Fruit fly (Drosophila melanogaster) whole organism, embryonic: ENCODE measurements around the gene fz.

Experiments used
- Blimp-1 ChIP-seq: fragments of 200-800 bp; sonication (Bioruptor generic); optimal IDR thresholded peaks from 3 replicates; lab custom pipeline; 2018; ENCODE audit warnings: missing biosample characterization, missing genetic modification characterization, mild to moderate bottlenecking, moderate library complexity, missing genetic modification reagents
- CG10209 ChIP-seq: fragments of 200-800 bp; sonication (Bioruptor generic); optimal IDR thresholded peaks from 3 replicates; lab custom pipeline; 2017; ENCODE audit warnings: missing biosample characterization, mild to moderate bottlenecking, missing genetic modification characterization, missing genetic modification reagents
- CG10267 ChIP-seq: fragments of 200-800 bp; sonication (Bioruptor generic); optimal IDR thresholded peaks from 2 replicates; lab custom pipeline; 2018; ENCODE audit warnings: missing biosample characterization, mild to moderate bottlenecking, missing genetic modification characterization, moderate library complexity
- CG10274 ChIP-seq: fragments of 200-800 bp; sonication (Bioruptor generic); optimal IDR thresholded peaks from 3 replicates; lab custom pipeline; 2017; ENCODE audit warnings: missing biosample characterization, mild to moderate bottlenecking, missing genetic modification characterization
- CG10321 ChIP-seq: fragments of 200-800 bp; sonication (Bioruptor generic); IDR thresholded peaks from 2 replicates; pipeline ENCODE4 v1.3.6; 2022; ENCODE audit warnings: missing biosample characterization, missing genetic modification characterization
- CG11085 ChIP-seq: fragments of 200-800 bp; sonication (Bioruptor generic); IDR thresholded peaks from 2 replicates; pipeline ENCODE4 v1.3.6; 2022; ENCODE audit warnings: missing biosample characterization, missing genetic modification characterization
- CG14667 ChIP-seq: fragments of 200-800 bp; sonication (Bioruptor generic); IDR thresholded peaks from 2 replicates; pipeline ENCODE4 v1.3.6; 2022; ENCODE audit warnings: missing biosample characterization, missing genetic modification characterization
- CG14710 ChIP-seq: fragments of 200-800 bp; sonication (Bioruptor generic); optimal IDR thresholded peaks from 3 replicates; lab custom pipeline; 2019; ENCODE audit warnings: missing biosample characterization, mild to moderate bottlenecking, missing genetic modification characterization, moderate library complexity
- CG15601 ChIP-seq: fragments of 200-800 bp; sonication (Bioruptor generic); optimal IDR thresholded peaks from 3 replicates; lab custom pipeline; 2019; ENCODE audit warnings: missing biosample characterization, mild to moderate bottlenecking, missing genetic modification characterization, moderate library complexity
- CG15696 ChIP-seq: fragments of 200-800 bp; sonication (Bioruptor generic); optimal IDR thresholded peaks from 2 replicates; lab custom pipeline; 2019; ENCODE audit warnings: missing biosample characterization, mild to moderate bottlenecking, missing genetic modification characterization, moderate library complexity
- CG1603 ChIP-seq: fragments of 200-800 bp; sonication (Bioruptor generic); optimal IDR thresholded peaks from 2 replicates; lab custom pipeline; 2019; ENCODE audit warnings: missing biosample characterization, mild to moderate bottlenecking, missing genetic modification characterization, moderate library complexity
- CG17328 ChIP-seq: fragments of 200-800 bp; sonication (Bioruptor generic); IDR thresholded peaks from 2 replicates; pipeline ENCODE4 v1.3.6; 2022; ENCODE audit warnings: missing biosample characterization, missing genetic modification characterization
- CG17568 ChIP-seq: fragments of 200-800 bp; sonication (Bioruptor generic); optimal IDR thresholded peaks from 2 replicates; lab custom pipeline; 2018; ENCODE audit warnings: missing biosample characterization, mild to moderate bottlenecking, missing genetic modification characterization, moderate library complexity
- CG2875 ChIP-seq: fragments of 200-800 bp; sonication (Bioruptor generic); optimal IDR thresholded peaks from 2 replicates; lab custom pipeline; 2017; ENCODE audit warnings: missing biosample characterization, mild to moderate bottlenecking, missing genetic modification characterization, missing genetic modification reagents
- CG31441 ChIP-seq: fragments of 200-800 bp; sonication (Bioruptor generic); IDR thresholded peaks from 2 replicates; pipeline ENCODE4 v1.3.6; 2022; ENCODE audit warnings: missing biosample characterization, missing genetic modification characterization
- CG33213 ChIP-seq: fragments of 200-800 bp; sonication (Bioruptor generic); optimal IDR thresholded peaks from 3 replicates; lab custom pipeline; 2016; ENCODE audit warnings: missing biosample characterization, missing genetic modification characterization
- CG34422 ChIP-seq: fragments of 200-800 bp; sonication (Bioruptor generic); IDR thresholded peaks from 3 replicates; pipeline ENCODE4 v1.3.6; 2022; ENCODE audit warnings: missing biosample characterization, missing genetic modification characterization
- CG42726 ChIP-seq: fragments of 200-800 bp; sonication (Bioruptor generic); IDR thresholded peaks from 2 replicates; pipeline ENCODE4 v1.3.6; 2022; ENCODE audit warnings: missing biosample characterization, missing genetic modification characterization; ENCODE audit not compliant: partially characterized antibody
- CG43689 ChIP-seq: fragments of 200-800 bp; sonication (Bioruptor generic); IDR thresholded peaks from 2 replicates; pipeline ENCODE4 v1.3.6; 2022; ENCODE audit warnings: missing biosample characterization, missing genetic modification characterization
- CG4424 ChIP-seq: fragments of 200-800 bp; sonication (Bioruptor generic); optimal IDR thresholded peaks from 3 replicates; lab custom pipeline; 2016; ENCODE audit warnings: missing biosample characterization, missing genetic modification characterization
- CG5180 ChIP-seq: fragments of 200-800 bp; sonication (Bioruptor generic); optimal IDR thresholded peaks from 3 replicates; lab custom pipeline; 2017; ENCODE audit warnings: missing biosample characterization, missing genetic modification characterization, mild to moderate bottlenecking, moderate library complexity, missing genetic modification reagents
- CG8388 ChIP-seq: fragments of 200-800 bp; sonication (Bioruptor generic); optimal IDR thresholded peaks from 2 replicates; lab custom pipeline; 2019; ENCODE audit warnings: missing biosample characterization, mild to moderate bottlenecking, missing genetic modification characterization, moderate library complexity
- Deaf1 ChIP-seq: fragments of 200-800 bp; optimal IDR thresholded peaks from 3 replicates; lab custom pipeline; 2019; ENCODE audit warnings: missing biosample characterization, mild to moderate bottlenecking, missing genetic modification characterization, moderate library complexity
- Dp ChIP-seq: fragments of 200-800 bp; sonication (Bioruptor generic); optimal IDR thresholded peaks from 2 replicates; lab custom pipeline; 2018; ENCODE audit warnings: missing biosample characterization, mild to moderate bottlenecking, missing genetic modification characterization, moderate library complexity
- Ets65A ChIP-seq: fragments of 200-800 bp; sonication (Bioruptor generic); peaks from one replicate; lab custom pipeline; 2016; ENCODE audit warnings: missing biosample characterization, missing genetic modification characterization
- Hsf ChIP-seq: fragments of 200-800 bp; sonication (Bioruptor generic); optimal IDR thresholded peaks from 3 replicates; lab custom pipeline; 2016; ENCODE audit warnings: missing biosample characterization, missing genetic modification characterization
- MBD-R2 ChIP-seq: fragments of 200-800 bp; sonication (Bioruptor generic); IDR thresholded peaks from 2 replicates; pipeline ENCODE4 v1.3.6; 2022; ENCODE audit warnings: missing biosample characterization, missing genetic modification characterization
- Max ChIP-seq: fragments of 200-800 bp; sonication (Bioruptor generic); optimal IDR thresholded peaks from 2 replicates; lab custom pipeline; 2016; ENCODE audit warnings: missing biosample characterization, mild to moderate bottlenecking, missing genetic modification characterization
- NfI ChIP-seq: fragments of 200-800 bp; sonication (Bioruptor generic); optimal IDR thresholded peaks from 3 replicates; lab custom pipeline; 2018; ENCODE audit warnings: missing biosample characterization, mild to moderate bottlenecking, missing genetic modification characterization, moderate library complexity
- Pdp1 ChIP-seq, 2 experiments: fragments of 200-800 bp; sonication (Bioruptor generic); optimal IDR thresholded peaks; 3 replicates each; lab custom pipeline; 2016; ENCODE audit warnings: missing biosample characterization in 2 of 2, missing genetic modification characterization in 2 of 2, mild to moderate bottlenecking in 1 of 2, moderate library complexity in 1 of 2
- Sry-β ChIP-seq: fragments of 200-800 bp; sonication (Bioruptor generic); optimal IDR thresholded peaks from 2 replicates; lab custom pipeline; 2018; ENCODE audit warnings: missing biosample characterization, mild to moderate bottlenecking, missing genetic modification characterization, moderate library complexity
- Ssrp ChIP-seq: fragments of 200-800 bp; sonication (Bioruptor generic); optimal IDR thresholded peaks from 2 replicates; lab custom pipeline; 2018; ENCODE audit warnings: missing biosample characterization, mild to moderate bottlenecking, missing genetic modification characterization, moderate library complexity
- Stat92E ChIP-seq, 3 experiments: fragments of >200 bp in 2 of 3; fragments of 200-800 bp in 1 of 3; sonication (Bioruptor generic) in 1 of 3; optimal IDR thresholded peaks; 2 replicates each; lab custom pipeline; 2017 to 2019; ENCODE audit warnings: missing biosample characterization in 3 of 3, missing genetic modification characterization in 3 of 3, mild to moderate bottlenecking in 1 of 3, moderate library complexity in 1 of 3
- Usf ChIP-seq: fragments of 200-800 bp; sonication (Bioruptor generic); optimal IDR thresholded peaks from 2 replicates; lab custom pipeline; 2017; ENCODE audit warnings: missing genotype, missing biosample characterization, missing genetic modification characterization
- bsh ChIP-seq, 2 experiments: fragments of 200-800 bp; sonication (Bioruptor generic); optimal IDR thresholded peaks; 2 replicates each; lab custom pipeline; 2017 to 2018; ENCODE audit warnings: mild to moderate bottlenecking in 2 of 2, missing biosample characterization in 2 of 2, missing genetic modification characterization in 2 of 2, moderate library complexity in 1 of 2
- cato ChIP-seq: fragments of 200-800 bp; sonication (Bioruptor generic); optimal IDR thresholded peaks from 2 replicates; lab custom pipeline; 2016; ENCODE audit warnings: missing biosample characterization, missing genetic modification characterization, borderline replicate concordance
- dm ChIP-seq: fragments of 200-800 bp; sonication (Bioruptor generic); optimal IDR thresholded peaks from 3 replicates; lab custom pipeline; 2016; ENCODE audit warnings: missing biosample characterization, missing genetic modification characterization
- dmrt11E ChIP-seq: fragments of 200-800 bp; sonication (Bioruptor generic); optimal IDR thresholded peaks from 3 replicates; lab custom pipeline; 2018; ENCODE audit warnings: missing biosample characterization, mild to moderate bottlenecking, missing genetic modification characterization, moderate library complexity
- eve ChIP-seq, 2 experiments: fragments of >200 bp; optimal IDR thresholded peaks; 2 replicates each; lab custom pipeline; 2017; ENCODE audit warnings: missing biosample characterization in 2 of 2, missing genetic modification characterization in 2 of 2
- grau ChIP-seq: fragments of 200-800 bp; optimal IDR thresholded peaks from 3 replicates; lab custom pipeline; 2019; ENCODE audit warnings: missing biosample characterization, mild to moderate bottlenecking, missing genetic modification characterization, moderate library complexity
- hkb ChIP-seq, 2 experiments: fragments of 200-800 bp in 1 of 2; fragments of >200 bp in 1 of 2; sonication (Bioruptor generic) in 1 of 2; IDR thresholded peaks in 1 of 2; optimal IDR thresholded peaks in 1 of 2; 2 replicates each; pipeline versions ENCODE4 v1.3.6 to Lab custom; 2017 to 2022; ENCODE audit warnings: missing biosample characterization in 1 of 2, missing genetic modification characterization in 1 of 2
- sd ChIP-seq: fragments of 200-800 bp; sonication (Bioruptor generic); optimal IDR thresholded peaks from 3 replicates; lab custom pipeline; 2018; ENCODE audit warnings: missing biosample characterization, mild to moderate bottlenecking, missing genetic modification characterization, moderate library complexity
- sima ChIP-seq: fragments of 200-800 bp; sonication (Bioruptor generic); optimal IDR thresholded peaks from 2 replicates; lab custom pipeline; 2016; ENCODE audit warnings: missing biosample characterization, missing genetic modification characterization
- slp2 ChIP-seq: fragments of 200-800 bp; sonication (Bioruptor generic); optimal IDR thresholded peaks from 2 replicates; lab custom pipeline; 2016; ENCODE audit warnings: missing biosample characterization, missing genetic modification characterization
- tgo ChIP-seq: fragments of 200-800 bp; sonication (Bioruptor generic); IDR thresholded peaks from 3 replicates; pipeline ENCODE4 v1.3.6; 2022; ENCODE audit warnings: missing biosample characterization, missing genetic modification characterization
- unpg ChIP-seq: fragments of 200-800 bp; sonication (Bioruptor generic); optimal IDR thresholded peaks from 3 replicates; lab custom pipeline; 2018; ENCODE audit warnings: missing biosample characterization, mild to moderate bottlenecking, missing genetic modification characterization, moderate library complexity
- zen ChIP-seq: fragments of 200-800 bp; sonication (Bioruptor generic); optimal IDR thresholded peaks from 3 replicates; lab custom pipeline; 2018; ENCODE audit warnings: missing biosample characterization, mild to moderate bottlenecking, missing genetic modification characterization, moderate library complexity
- zf30C ChIP-seq: fragments of 200-800 bp; sonication (Bioruptor generic); optimal IDR thresholded peaks from 3 replicates; lab custom pipeline; 2018; ENCODE audit warnings: missing biosample characterization, mild to moderate bottlenecking, missing genetic modification characterization

The fz gene

DNA sequence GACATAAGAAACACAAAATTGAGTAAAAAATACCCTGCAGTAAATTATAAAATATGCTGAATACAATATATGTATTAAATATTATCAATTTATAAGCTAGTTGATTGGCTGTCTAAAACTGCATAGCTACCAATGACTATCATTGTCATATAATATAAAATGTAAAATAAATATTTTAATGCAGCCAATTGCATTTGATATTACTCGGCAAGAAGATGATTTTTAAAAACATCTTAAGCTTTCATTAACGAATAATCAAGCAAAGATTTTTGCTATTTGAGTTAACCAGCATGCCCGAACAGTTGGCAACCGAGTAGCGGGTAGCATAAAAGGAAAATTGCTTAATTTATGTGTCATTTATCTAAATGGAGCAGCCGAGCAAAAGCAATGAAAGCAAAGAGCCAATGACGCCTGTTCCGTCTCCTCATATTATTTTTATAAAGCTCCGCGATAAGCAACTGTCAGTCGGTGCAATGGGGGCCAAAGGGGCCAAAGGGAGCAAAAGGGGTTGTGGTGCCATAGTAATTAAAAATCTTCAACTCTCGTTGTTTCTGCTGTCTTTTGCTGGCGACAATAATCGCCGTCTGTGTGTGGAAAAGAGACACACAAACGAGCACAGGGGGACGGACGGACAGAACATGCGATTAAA lies 89.1 kb downstream of the fz start (continued):
- TF ChIP-seq bsh (GFP tag; optimal IDR thresholded peaks at IDR 0.05; lab: Kevin White, UChicago), result peak; percentile 13 to 35
- TF ChIP-seq CG10321 (GFP tag; lab: Robert Waterston, UW), result no peak
- no peak for TF ChIP-seq CG2875 (GFP tag; lab: Kevin White, UChicago)
- peak; percentile 34 for TF ChIP-seq CG4424 (GFP tag; lab: Kevin White, UChicago)
- TF ChIP-seq Deaf1 (tag; lab: Kevin White, UChicago), result no peak
- no peak for TF ChIP-seq Max
- TF ChIP-seq zf30C (GFP tag; lab: Kevin White, UChicago), result no peak
- no peak for TF ChIP-seq Ets65A (GFP tag; lab: Kevin White, UChicago)
- TF ChIP-seq Sry-β (GFP tag; lab: Kevin White, UChicago), result no peak
- TF ChIP-seq dm (GFP tag; lab: Kevin White, UChicago), result no peak
- TF ChIP-seq CG17328 (GFP tag; lab: Robert Waterston, UW), result no peak
- no peak for TF ChIP-seq sima (GFP tag; lab: Kevin White, UChicago)
- no peak for TF ChIP-seq dmrt11E (tag; lab: Kevin White, UChicago)
- no peak for TF ChIP-seq CG42726
- TF ChIP-seq Hsf (GFP tag; lab: Kevin White, UChicago), result no peak
- TF ChIP-seq CG31441 (GFP tag; lab: Robert Waterston, UW), result peak; percentile 70
- TF ChIP-seq hkb (optimal IDR thresholded peaks at IDR 0.05; lab: Kevin White, UChicago), result no peak
- TF ChIP-seq hkb (GFP tag; IDR thresholded peaks at IDR 0.05; lab: Robert Waterston, UW), result peak; percentile 36; the same call in 1 of the 2 replicates
- no peak for TF ChIP-seq Pdp1 (GFP tag; optimal IDR thresholded peaks at IDR 0.05; lab: Kevin White, UChicago)
- no peak for TF ChIP-seq eve (GFP tag; optimal IDR thresholded peaks at IDR 0.05; lab: Kevin White, UChicago)
- TF ChIP-seq Dp (GFP tag; lab: Kevin White, UChicago), result no peak
- no peak for TF ChIP-seq zen (tag; lab: Kevin White, UChicago)
- TF ChIP-seq Usf (GFP tag; lab: Kevin White, UChicago), result no peak
- TF ChIP-seq MBD-R2 (GFP tag; lab: Robert Waterston, UW), result no peak
- TF ChIP-seq CG43689 (GFP tag; lab: Robert Waterston, UW), result no peak
- peak; percentile 54 for TF ChIP-seq unpg (GFP tag; lab: Kevin White, UChicago)
- peak; percentile 65 for TF ChIP-seq Blimp-1
- TF ChIP-seq CG8388, result peak; percentile 38
- TF ChIP-seq CG15696 (tag; lab: Kevin White, UChicago), result no peak
- TF ChIP-seq NfI (GFP tag; lab: Kevin White, UChicago), result peak; percentile 24
- TF ChIP-seq CG10209 (GFP tag; lab: Kevin White, UChicago), result peak; percentile 29
- no peak for TF ChIP-seq CG33213 (GFP tag; lab: Kevin White, UChicago)
- TF ChIP-seq CG1603 (tag; lab: Kevin White, UChicago), result no peak
- TF ChIP-seq CG5180 (GFP tag; lab: Kevin White, UChicago), result no peak
- no peak for TF ChIP-seq CG14667 (GFP tag; lab: Robert Waterston, UW)
- no peak for TF ChIP-seq CG11085 (GFP tag; lab: Robert Waterston, UW)
- peak; percentile 44; the same call in 1 of the 3 replicates for TF ChIP-seq tgo
- no peak for TF ChIP-seq Stat92E (GFP tag; optimal IDR thresholded peaks at IDR 0.05; lab: Kevin White, UChicago)
- peak; percentile 29 for TF ChIP-seq CG14710 (tag; lab: Kevin White, UChicago)
- peak; percentile 67 for TF ChIP-seq grau (tag; lab: Kevin White, UChicago)
- peak; percentile 59 for TF ChIP-seq Ssrp
- no peak for TF ChIP-seq CG34422 (GFP tag; lab: Robert Waterston, UW)
- TF ChIP-seq cato (GFP tag; lab: Kevin White, UChicago), result no peak
- peak; percentile 16 for TF ChIP-seq CG10267 (tag; lab: Kevin White, UChicago)
- TF ChIP-seq CG10274, result peak; percentile 11
- TF ChIP-seq CG15601, result no peak
- TF ChIP-seq CG17568 (GFP tag; lab: Kevin White, UChicago), result no peak
- no peak for TF ChIP-seq sd
- no peak for TF ChIP-seq slp2 (GFP tag; lab: Kevin White, UChicago)
